Fruit fly (Drosophila melanogaster): ENCODE measurements around the gene Prp6.

Gene Prp6

DNA sequence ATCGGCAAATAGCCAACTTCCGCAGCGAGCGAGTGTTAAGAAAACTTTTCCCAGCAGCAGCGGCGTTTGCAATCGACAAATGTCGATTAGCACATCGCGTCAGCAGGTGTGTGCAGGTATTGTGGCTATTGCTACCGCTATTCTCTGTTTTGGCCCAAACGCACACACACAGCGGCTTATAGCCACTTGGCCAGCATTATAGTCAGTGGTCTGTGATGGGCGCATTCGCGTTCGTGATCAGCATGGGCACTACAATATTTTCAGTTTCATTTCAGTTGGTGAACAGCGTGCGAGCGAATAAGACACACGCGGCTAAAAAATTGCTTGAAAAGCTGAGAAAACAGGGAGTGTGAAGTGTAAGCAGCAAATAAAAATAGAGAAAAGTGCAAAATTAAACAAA is 45.2 kb downstream of the Prp6 start, which contains the start of gene CG6836:
TSS of gene CG6836 (plus strand) at position 271 of the 400 bp plus-strand sequence.
- TF ChIP-seq mirr (GFP tag; optimal IDR thresholded peaks at IDR 0.05): peak; percentile 10
- TF ChIP-seq sr (GFP tag; IDR thresholded peaks at IDR 0.05): 0 out of 3 replicates have a peak, but pooled peaks have one; percentile 9
- TF ChIP-seq Xbp1 (GFP tag; optimal IDR thresholded peaks at IDR 0.05): no peak
- TF ChIP-seq emc (GFP tag; optimal IDR thresholded peaks at IDR 0.05): no peak
- TF ChIP-seq CG5953 (GFP tag; IDR thresholded peaks at IDR 0.05): no peak
- TF ChIP-seq Blimp-1 (GFP tag; optimal IDR thresholded peaks at IDR 0.05): peak; percentile 36
- TF ChIP-seq CG32772 (GFP tag; IDR thresholded peaks at IDR 0.05): no peak
- TF ChIP-seq CG8290 (GFP tag; optimal IDR thresholded peaks at IDR 0.05): no peak
- TF ChIP-seq CG8290 (tag; optimal IDR thresholded peaks at IDR 0.05): peak in 1 of 2 experiments; percentile 20
- no peak for TF ChIP-seq CG7556 (GFP tag; optimal IDR thresholded peaks at IDR 0.05)
- 0 out of 2 replicates have a peak, but pooled peaks have one; percentile 38 for TF ChIP-seq CG14441 (GFP tag; IDR thresholded peaks at IDR 0.05)
- peak; percentile 17; the same call in 1 of the 2 replicates for TF ChIP-seq sob (GFP tag; IDR thresholded peaks at IDR 0.05)
- 0 out of 2 replicates have a peak, but pooled peaks have one; percentile 21 for TF ChIP-seq CG6272 (GFP tag; IDR thresholded peaks at IDR 0.05)
- TF ChIP-seq tll (GFP tag; optimal IDR thresholded peaks at IDR 0.05): no peak
- TF ChIP-seq CG14667 (GFP tag; IDR thresholded peaks at IDR 0.05): 0 out of 2 replicates have a peak, but pooled peaks have one; percentile 6
- TF ChIP-seq Rx (GFP tag; IDR thresholded peaks at IDR 0.05): 0 out of 2 replicates have a peak, but pooled peaks have one; percentile 18
- TF ChIP-seq Med (GFP tag): peak; percentile 64
- TF ChIP-seq CG6689 (GFP tag; IDR thresholded peaks at IDR 0.05): peak; percentile 6; the same call in 1 of the 2 replicates
- TF ChIP-seq hkb (optimal IDR thresholded peaks at IDR 0.05): no peak
- no peak for TF ChIP-seq hkb (GFP tag; IDR thresholded peaks at IDR 0.05)
- no peak for TF ChIP-seq pan (optimal IDR thresholded peaks at IDR 0.05)
- peak in 1 of 2 experiments; percentile 24 for TF ChIP-seq pan (GFP tag; optimal IDR thresholded peaks at IDR 0.05 in 1 of 2, IDR thresholded peaks at IDR 0.05 in 1 of 2)
- TF ChIP-seq ci (GFP tag; IDR thresholded peaks at IDR 0.05): no peak
- no peak for TF ChIP-seq esg (GFP tag; conservative IDR thresholded peaks at IDR 0.05)
- peak; percentile 28; the same call in 1 of the 3 replicates for TF ChIP-seq ken (GFP tag; IDR thresholded peaks at IDR 0.05)
- TF ChIP-seq Xrp1 (GFP tag; IDR thresholded peaks at IDR 0.05): no peak
- peak; percentile 52 for TF ChIP-seq sens (GFP tag)
- no peak for TF ChIP-seq Sry-β (GFP tag; optimal IDR thresholded peaks at IDR 0.05)
- no peak for TF ChIP-seq CG1647 (GFP tag; optimal IDR thresholded peaks at IDR 0.05)
- TF ChIP-seq CG15601 (tag; optimal IDR thresholded peaks at IDR 0.05): no peak
- peak; percentile 12 for TF ChIP-seq CG12769 (tag; optimal IDR thresholded peaks at IDR 0.05)
- 0 out of 2 replicates have a peak, but pooled peaks have one; percentile 18 for TF ChIP-seq slbo (GFP tag; IDR thresholded peaks at IDR 0.05)
- no peak for TF ChIP-seq CG2678 (tag; optimal IDR thresholded peaks at IDR 0.05)
- peak; percentile 44; the same call in 1 of the 2 replicates for TF ChIP-seq vvl (GFP tag; IDR thresholded peaks at IDR 0.05)
- peak in 1 of 2 experiments; percentile 19 for TF ChIP-seq Eip74EF (GFP tag; optimal IDR thresholded peaks at IDR 0.05)
- peak; percentile 76; the same call in 1 of the 4 replicates for TF ChIP-seq chinmo (GFP tag; IDR thresholded peaks at IDR 0.05; ENCODE audit: partially characterized antibody)

DNA sequence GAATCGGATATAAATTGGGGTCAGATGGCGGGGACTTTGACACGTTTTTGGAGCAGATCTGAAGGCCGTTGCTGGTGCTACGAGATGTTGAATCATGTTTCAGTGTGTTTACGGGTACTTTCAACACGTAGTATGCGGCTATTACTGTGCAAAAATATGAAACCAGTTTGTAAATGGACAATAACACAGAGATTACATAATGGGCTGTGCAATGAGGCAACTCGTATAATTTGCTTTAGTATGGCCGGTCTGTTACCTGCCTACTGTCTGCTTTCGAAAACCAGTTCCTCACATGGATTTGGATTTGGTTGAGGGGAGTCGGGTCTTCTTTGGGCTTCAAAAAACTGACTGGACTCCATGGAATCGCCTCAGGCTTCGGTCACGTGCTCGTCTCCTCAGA is 47.2 kb downstream of the Prp6 start:
- TF ChIP-seq vfl (GFP tag; optimal IDR thresholded peaks at IDR 0.05) (no peak), CG10565 (GFP tag; optimal IDR thresholded peaks at IDR 0.05) (no peak), CkIIα-i1 (GFP tag; IDR thresholded peaks at IDR 0.05) (no peak), vvl (GFP tag; IDR thresholded peaks at IDR 0.05) (0 out of 2 replicates have a peak, but pooled peaks have one; percentile 42), emc (GFP tag; optimal IDR thresholded peaks at IDR 0.05) (no peak), Hr78 (GFP tag; optimal IDR thresholded peaks at IDR 0.05) (peak in 1 of 2 experiments; percentile 25), kah (GFP tag; optimal IDR thresholded peaks at IDR 0.05) (no peak), Fer3 (tag; optimal IDR thresholded peaks at IDR 0.05) (no peak), trh (GFP tag; optimal IDR thresholded peaks at IDR 0.05) (no peak), rib (GFP tag; IDR thresholded peaks at IDR 0.05) (no peak), CG4360 (GFP tag; IDR thresholded peaks at IDR 0.05) (no peak), dimm (GFP tag; IDR thresholded peaks at IDR 0.05) (no peak), zen2 (GFP tag; IDR thresholded peaks at IDR 0.05; ENCODE audit: partially characterized antibody) (no peak), cas (GFP tag; IDR thresholded peaks at IDR 0.05) (no peak), CG2875 (GFP tag; optimal IDR thresholded peaks at IDR 0.05) (no peak), org-1 (GFP tag; optimal IDR thresholded peaks at IDR 0.05) (no peak), CG14667 (GFP tag; IDR thresholded peaks at IDR 0.05) (no peak), Pdp1 (GFP tag; optimal IDR thresholded peaks at IDR 0.05) (peak in 1 of 2 experiments; percentile 87), bcd (GFP tag; optimal IDR thresholded peaks at IDR 0.05) (no peak)

All from whole organism, embryonic.